Worm (Caenorhabditis elegans): Measurements from ENCODE around the gene calu-1.

DNA sequence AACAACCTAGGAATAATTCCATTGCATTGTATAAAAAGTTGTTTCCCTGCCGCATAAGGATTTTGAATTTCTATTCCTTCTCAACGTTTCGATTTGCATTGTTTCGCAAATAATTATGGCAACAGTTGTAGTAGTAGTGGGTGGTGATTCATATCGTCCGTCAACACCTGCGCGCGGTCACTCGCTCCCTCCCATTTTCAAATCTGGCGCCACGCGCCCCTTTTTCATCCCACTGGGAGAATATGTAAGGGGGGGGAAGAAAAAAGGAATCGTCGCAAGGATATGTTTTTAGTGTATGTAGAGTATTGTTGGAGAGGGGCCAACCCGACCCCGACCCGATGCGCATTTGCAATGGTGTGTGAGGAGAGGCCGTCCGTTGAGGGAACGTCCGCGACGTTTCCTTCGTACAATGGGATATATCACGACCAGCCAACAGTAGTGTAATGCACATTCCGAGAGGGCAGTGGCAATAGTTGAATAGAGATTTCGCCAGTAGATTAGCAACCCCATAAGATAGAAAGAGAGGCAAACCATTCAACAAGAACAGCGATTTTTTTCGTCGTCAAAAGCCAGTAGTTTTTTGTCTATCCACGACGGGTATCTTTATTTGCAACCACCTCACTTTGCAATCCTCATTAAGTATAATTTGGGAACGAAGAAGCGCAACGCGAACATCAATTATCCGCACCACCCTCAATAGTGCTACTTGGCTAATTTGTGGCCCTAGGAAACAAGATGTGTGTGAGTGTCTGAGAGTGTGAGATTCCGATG lies 9.6 kb downstream of the calu-1 start:
- TF ChIP-seq W03F9.2 (tag; optimal IDR thresholded peaks at IDR 0.05): no peak
- no peak for TF ChIP-seq him-1 (tag; optimal IDR thresholded peaks at IDR 0.05)
- TF ChIP-seq dao-5 (tag; optimal IDR thresholded peaks at IDR 0.05): no peak
